Fruit fly (Drosophila melanogaster) whole organism, embryonic: ENCODE results near the gene ss.

Source experiments
- Ada2b ChIP-seq: fragments of 200-800 bp; sonication (Bioruptor generic); IDR thresholded peaks from 2 replicates; pipeline ENCODE4 v1.3.6; 2022; ENCODE audit warnings: missing biosample characterization, missing genetic modification characterization
- Atf3 ChIP-seq: fragments of 200-800 bp; sonication (Bioruptor generic); optimal IDR thresholded peaks from 3 replicates; lab custom pipeline; 2016; ENCODE audit warnings: missing biosample characterization, missing genetic modification characterization
- B-H1 ChIP-seq: fragments of 200-800 bp; sonication (Bioruptor generic); IDR thresholded peaks from 3 replicates; pipeline ENCODE4 v1.3.6; 2022; ENCODE audit warnings: missing biosample characterization, missing genetic modification characterization
- Bdp1 ChIP-seq: fragments of 200-800 bp; sonication (Bioruptor generic); optimal IDR thresholded peaks from 3 replicates; lab custom pipeline; 2016; ENCODE audit warnings: missing biosample characterization, missing genetic modification characterization
- CG10209 ChIP-seq: fragments of 200-800 bp; sonication (Bioruptor generic); optimal IDR thresholded peaks from 3 replicates; lab custom pipeline; 2017; ENCODE audit warnings: missing biosample characterization, mild to moderate bottlenecking, missing genetic modification characterization, missing genetic modification reagents
- CG10366 ChIP-seq: fragments of 200-800 bp; sonication (Bioruptor generic); IDR thresholded peaks from 2 replicates; pipeline ENCODE4 v1.3.6; 2022; ENCODE audit warnings: missing biosample characterization, missing genetic modification characterization
- CG10654 ChIP-seq: fragments of 200-800 bp; sonication (Bioruptor generic); optimal IDR thresholded peaks from 2 replicates; lab custom pipeline; 2016; ENCODE audit warnings: missing biosample characterization, missing genetic modification characterization
- CG11093 ChIP-seq: fragments of 200-800 bp; sonication (Bioruptor generic); IDR thresholded peaks from 3 replicates; pipeline ENCODE4 v1.3.6; 2022; ENCODE audit warnings: missing biosample characterization, missing genetic modification characterization
- CG11696 ChIP-seq: fragments of 200-800 bp; sonication (Bioruptor generic); IDR thresholded peaks from 2 replicates; pipeline ENCODE4 v1.3.6; 2022; ENCODE audit warnings: missing biosample characterization, missing genetic modification characterization
- CG12155 ChIP-seq: fragments of 200-800 bp; sonication (Bioruptor generic); optimal IDR thresholded peaks from 3 replicates; lab custom pipeline; 2016; ENCODE audit warnings: missing biosample characterization, missing genetic modification characterization
- CG13287 ChIP-seq: fragments of 200-800 bp; sonication (Bioruptor generic); IDR thresholded peaks from 2 replicates; pipeline ENCODE4 v1.3.6; 2022; ENCODE audit warnings: missing biosample characterization, missing genetic modification characterization; ENCODE audit not compliant: partially characterized antibody
- CG17328 ChIP-seq: fragments of 200-800 bp; sonication (Bioruptor generic); IDR thresholded peaks from 2 replicates; pipeline ENCODE4 v1.3.6; 2022; ENCODE audit warnings: missing biosample characterization, missing genetic modification characterization
- CG17385 ChIP-seq: fragments of 200-800 bp; sonication (Bioruptor generic); optimal IDR thresholded peaks from 3 replicates; lab custom pipeline; 2018; ENCODE audit warnings: missing biosample characterization, mild to moderate bottlenecking, missing genetic modification characterization
- CG1792 ChIP-seq: fragments of 200-800 bp; sonication (Bioruptor generic); optimal IDR thresholded peaks from 2 replicates; lab custom pipeline; 2016; ENCODE audit warnings: missing biosample characterization, missing genetic modification characterization
- CG2202 ChIP-seq: fragments of 200-800 bp; sonication (Bioruptor generic); optimal IDR thresholded peaks from 2 replicates; lab custom pipeline; 2018; ENCODE audit warnings: missing biosample characterization, mild to moderate bottlenecking, missing genetic modification characterization
- CG30431 ChIP-seq: fragments of 200-800 bp; sonication (Bioruptor generic); optimal IDR thresholded peaks from 2 replicates; lab custom pipeline; 2017; ENCODE audit warnings: missing biosample characterization, missing genetic modification characterization
- CG32767 ChIP-seq: fragments of 200-800 bp; sonication (Bioruptor generic); IDR thresholded peaks from 2 replicates; pipeline ENCODE4 v1.3.6; 2022; ENCODE audit warnings: missing biosample characterization, missing genetic modification characterization
- CG7839 ChIP-seq: fragments of 200-800 bp; sonication (Bioruptor generic); optimal IDR thresholded peaks from 3 replicates; lab custom pipeline; 2018; ENCODE audit warnings: missing biosample characterization, mild to moderate bottlenecking, missing genetic modification characterization, moderate library complexity
- CG8478 ChIP-seq: fragments of >200 bp; optimal IDR thresholded peaks from 2 replicates; lab custom pipeline; 2018
- CG8924 ChIP-seq: fragments of 200-800 bp; optimal IDR thresholded peaks from 3 replicates; lab custom pipeline; 2019; ENCODE audit warnings: missing biosample characterization, mild to moderate bottlenecking, missing genetic modification characterization, moderate library complexity
- CG9727 ChIP-seq: fragments of 200-800 bp; sonication (Bioruptor generic); optimal IDR thresholded peaks from 3 replicates; lab custom pipeline; 2017; ENCODE audit warnings: missing biosample characterization, mild to moderate bottlenecking, missing genetic modification characterization
- Doc3 ChIP-seq: fragments of 200-800 bp; sonication (Bioruptor generic); IDR thresholded peaks from 3 replicates; pipeline ENCODE4 v1.3.6; 2022; ENCODE audit warnings: missing biosample characterization, missing genetic modification characterization; ENCODE audit not compliant: partially characterized antibody
- Dref ChIP-seq: fragments of 200-800 bp; sonication (Bioruptor generic); IDR thresholded peaks from 2 replicates; pipeline ENCODE4 v1.3.6; 2022; ENCODE audit warnings: missing biosample characterization, missing genetic modification characterization
- Drgx ChIP-seq: fragments of 200-800 bp; sonication (Bioruptor generic); IDR thresholded peaks from 2 replicates; pipeline ENCODE4 v1.3.6; 2022; ENCODE audit warnings: missing biosample characterization, missing genetic modification characterization
- HLH54F ChIP-seq: fragments of 200-800 bp; sonication (Bioruptor generic); optimal IDR thresholded peaks from 3 replicates; lab custom pipeline; 2016; ENCODE audit warnings: missing biosample characterization, missing genetic modification characterization
- Lim3 ChIP-seq: fragments of 200-800 bp; sonication (Bioruptor generic); IDR thresholded peaks from 2 replicates; pipeline ENCODE4 v1.3.6; 2022; ENCODE audit warnings: missing biosample characterization, missing genetic modification characterization
- Med ChIP-seq: fragments of 200-800 bp; sonication (Bioruptor generic); peaks from one replicate; lab custom pipeline; 2016; ENCODE audit warnings: missing biosample characterization, missing genetic modification characterization, mild to moderate bottlenecking, inconsistent platforms, moderate library complexity
- Optix ChIP-seq: fragments of 200-800 bp; sonication (Bioruptor generic); IDR thresholded peaks from 3 replicates; pipeline ENCODE4 v1.3.6; 2022; ENCODE audit warnings: missing biosample characterization, missing genetic modification characterization
- Sin3A ChIP-seq: fragments of >200 bp; optimal IDR thresholded peaks from 2 replicates; lab custom pipeline; 2018
- Spps ChIP-seq: fragments of 200-800 bp; sonication (Bioruptor generic); optimal IDR thresholded peaks from 2 replicates; lab custom pipeline; 2018; ENCODE audit warnings: missing biosample characterization, mild to moderate bottlenecking, missing genetic modification characterization
- Tbp ChIP-seq: fragments of >200 bp; optimal IDR thresholded peaks from 2 replicates; lab custom pipeline; 2018; ENCODE audit warnings: missing biosample characterization, missing genetic modification characterization
- Xrp1 ChIP-seq: fragments of 200-800 bp; sonication (Bioruptor generic); IDR thresholded peaks from 2 replicates; pipeline ENCODE4 v1.3.6; 2022; ENCODE audit warnings: missing biosample characterization, missing genetic modification characterization
- abd-A ChIP-seq: fragments of 200-800 bp; sonication (Bioruptor generic); optimal IDR thresholded peaks from 3 replicates; lab custom pipeline; 2019; ENCODE audit warnings: missing biosample characterization, mild to moderate bottlenecking, missing genetic modification characterization, moderate library complexity
- cato ChIP-seq: fragments of 200-800 bp; sonication (Bioruptor generic); optimal IDR thresholded peaks from 2 replicates; lab custom pipeline; 2016; ENCODE audit warnings: missing biosample characterization, missing genetic modification characterization, borderline replicate concordance
- fd3F ChIP-seq: fragments of 200-800 bp; sonication (Bioruptor generic); optimal IDR thresholded peaks from 2 replicates; lab custom pipeline; 2018; ENCODE audit warnings: missing biosample characterization, mild to moderate bottlenecking, missing genetic modification characterization, moderate library complexity
- fd64A ChIP-seq: fragments of 200-800 bp; sonication (Bioruptor generic); optimal IDR thresholded peaks from 3 replicates; lab custom pipeline; 2018; ENCODE audit warnings: missing biosample characterization, mild to moderate bottlenecking, missing genetic modification characterization
- gfzf ChIP-seq: fragments of 200-800 bp; sonication (Bioruptor generic); optimal IDR thresholded peaks from 2 replicates; lab custom pipeline; 2016; ENCODE audit warnings: missing biosample characterization, mild to moderate bottlenecking, missing genetic modification characterization, moderate library complexity
- inv ChIP-seq: fragments of 200-800 bp; sonication (Bioruptor generic); IDR thresholded peaks from 2 replicates; pipeline ENCODE4 v1.3.6; 2022; ENCODE audit warnings: missing biosample characterization, missing genetic modification characterization; ENCODE audit not compliant: partially characterized antibody
- knrl ChIP-seq: fragments of 200-800 bp; sonication (Bioruptor generic); IDR thresholded peaks from 3 replicates; pipeline ENCODE4 v1.3.6; 2022; ENCODE audit warnings: missing biosample characterization, missing genetic modification characterization; ENCODE audit not compliant: partially characterized antibody
- lilli ChIP-seq: fragments of 200-800 bp; sonication (Bioruptor generic); optimal IDR thresholded peaks from 3 replicates; lab custom pipeline; 2016; ENCODE audit warnings: missing biosample characterization, missing genetic modification characterization
- lola ChIP-seq, 3 experiments: fragments of >200 bp in 2 of 3; fragments of 200-800 bp in 1 of 3; sonication (Bioruptor generic) in 1 of 3; optimal IDR thresholded peaks; 2 replicates each; lab custom pipeline; 2017 to 2019; ENCODE audit warnings: missing biosample characterization in 3 of 3, missing genetic modification characterization in 3 of 3, mild to moderate bottlenecking in 1 of 3, moderate library complexity in 1 of 3
- otp ChIP-seq: fragments of 200-800 bp; sonication (Bioruptor generic); IDR thresholded peaks from 3 replicates; pipeline ENCODE4, ENCODE4 v1.3.6; 2022; ENCODE audit warnings: missing biosample characterization, missing genetic modification characterization
- sd ChIP-seq: fragments of 200-800 bp; sonication (Bioruptor generic); optimal IDR thresholded peaks from 3 replicates; lab custom pipeline; 2018; ENCODE audit warnings: missing biosample characterization, mild to moderate bottlenecking, missing genetic modification characterization, moderate library complexity
- sens-2 ChIP-seq: fragments of 200-800 bp; sonication (Bioruptor generic); IDR thresholded peaks from 2 replicates; pipeline ENCODE4 v1.3.6; 2022; ENCODE audit warnings: missing biosample characterization, missing genetic modification characterization
- slbo ChIP-seq: fragments of 200-800 bp; sonication (Bioruptor generic); IDR thresholded peaks from 2 replicates; pipeline ENCODE4 v1.3.6; 2022; ENCODE audit warnings: missing biosample characterization, missing genetic modification characterization
- tio ChIP-seq: fragments of 200-800 bp; sonication (Bioruptor generic); optimal IDR thresholded peaks from 2 replicates; lab custom pipeline; 2017; ENCODE audit warnings: missing biosample characterization, missing genetic modification characterization, inconsistent platforms
- usp ChIP-seq: fragments of >200 bp; optimal IDR thresholded peaks from 2 replicates; lab custom pipeline; 2017; ENCODE audit warnings: missing biosample characterization, missing genetic modification characterization
- zen2 ChIP-seq: fragments of 200-800 bp; sonication (Bioruptor generic); IDR thresholded peaks from 3 replicates; pipeline ENCODE4 v1.3.6; 2022; ENCODE audit warnings: missing biosample characterization, missing genetic modification characterization; ENCODE audit not compliant: partially characterized antibody
- zfh1 ChIP-seq: fragments of 200-800 bp; sonication (Bioruptor generic); IDR thresholded peaks from 3 replicates; pipeline ENCODE4 v1.3.6; 2022; ENCODE audit warnings: missing biosample characterization, missing genetic modification characterization
- zfh2 ChIP-seq: fragments of 200-800 bp; sonication (Bioruptor generic); optimal IDR thresholded peaks from 2 replicates; lab custom pipeline; 2016; ENCODE audit warnings: missing biosample characterization, missing genetic modification characterization

The ss gene

dm6 chr3R:16448378-16449134 lies 45.1 kb upstream of the ss start (continued):
- peak; percentile 51 for TF ChIP-seq tio (GFP tag; lab: Kevin White, UChicago)
- peak; percentile 68 for TF ChIP-seq CG2202 (tag; lab: Kevin White, UChicago)
- no peak for TF ChIP-seq inv
- TF ChIP-seq CG1792: peak; percentile 13
- TF ChIP-seq cato (GFP tag; lab: Kevin White, UChicago): peak; percentile 58
- TF ChIP-seq CG11093 (GFP tag; lab: Robert Waterston, UW): peak; percentile 30
- no peak for TF ChIP-seq Sin3A
- no peak for TF ChIP-seq zen2 (GFP tag; lab: Robert Waterston, UW)
- peak; percentile 51 for TF ChIP-seq CG12155 (GFP tag; lab: Kevin White, UChicago)
- TF ChIP-seq fd64A: peak; percentile 47
- TF ChIP-seq sd: peak; percentile 59
- TF ChIP-seq Bdp1 (GFP tag; lab: Kevin White, UChicago): peak; percentile 63
- TF ChIP-seq slbo (GFP tag; lab: Robert Waterston, UW): peak; percentile 80
- TF ChIP-seq CG10654 (GFP tag; lab: Kevin White, UChicago): peak; percentile 60
- TF ChIP-seq Ada2b (GFP tag; lab: Robert Waterston, UW): peak; percentile 81
- peak; percentile 65 for TF ChIP-seq zfh2 (GFP tag; lab: Kevin White, UChicago)
- TF ChIP-seq CG10209 (GFP tag; lab: Kevin White, UChicago): peak; percentile 51
- no peak for TF ChIP-seq CG13287
- no peak for TF ChIP-seq abd-A
- peak; percentile 91 for TF ChIP-seq Xrp1 (GFP tag; lab: Robert Waterston, UW)
- TF ChIP-seq lola (GFP tag; optimal IDR thresholded peaks at IDR 0.05; lab: Kevin White, UChicago): no peak
- no peak for TF ChIP-seq Dref (GFP tag; lab: Robert Waterston, UW)
- peak; percentile 75 for TF ChIP-seq Optix (GFP tag; lab: Robert Waterston, UW)
- peak; percentile 75 for TF ChIP-seq CG9727 (GFP tag; lab: Kevin White, UChicago)
- no peak for TF ChIP-seq knrl (GFP tag; lab: Robert Waterston, UW)
- TF ChIP-seq B-H1: peak; percentile 77
- TF ChIP-seq Doc3 (GFP tag; lab: Robert Waterston, UW): no peak
- TF ChIP-seq gfzf (GFP tag; lab: Kevin White, UChicago): no peak
- peak; percentile 19 for TF ChIP-seq Atf3 (GFP tag; lab: Kevin White, UChicago)
- peak; percentile 95 for TF ChIP-seq Med (GFP tag; lab: Kevin White, UChicago)
- peak; percentile 87 for TF ChIP-seq sens-2 (GFP tag; lab: Robert Waterston, UW)
- TF ChIP-seq Drgx (GFP tag; lab: Robert Waterston, UW): peak; percentile 88
- TF ChIP-seq CG8924 (tag; lab: Kevin White, UChicago): peak; percentile 43
- TF ChIP-seq CG32767 (GFP tag; lab: Robert Waterston, UW): peak; percentile 68
- peak; percentile 68 for TF ChIP-seq Spps (tag; lab: Kevin White, UChicago)
- peak; percentile 52 for TF ChIP-seq CG17385 (GFP tag; lab: Kevin White, UChicago)
- TF ChIP-seq Lim3: peak; percentile 71; the same call in 1 of the 2 replicates
- TF ChIP-seq CG7839 (tag; lab: Kevin White, UChicago): peak; percentile 52
- peak; percentile 86 for TF ChIP-seq CG10366 (GFP tag; lab: Robert Waterston, UW)
- no peak for TF ChIP-seq CG8478 (lab: Kevin White, UChicago)
- TF ChIP-seq lilli (GFP tag; lab: Kevin White, UChicago): peak; percentile 56
- TF ChIP-seq zfh1 (GFP tag; lab: Robert Waterston, UW): peak; percentile 90
- no peak for TF ChIP-seq Tbp
- peak; percentile 72 for TF ChIP-seq CG11696
- TF ChIP-seq HLH54F: peak; percentile 23
- peak; percentile 72 for TF ChIP-seq CG30431
- TF ChIP-seq fd3F: peak; percentile 50
- no peak for TF ChIP-seq usp (GFP tag; lab: Kevin White, UChicago)
- peak; percentile 93 for TF ChIP-seq otp (GFP tag; lab: Robert Waterston, UW)
- peak; percentile 88 for TF ChIP-seq CG17328 (GFP tag; lab: Robert Waterston, UW)
